Worm (Caenorhabditis elegans) whole organism, young adult: ENCODE measurements around the gene fbxc-54.

ENCODE experiments used
- B0019.2 ChIP-seq: fragments of 200-800 bp; sonication (Bioruptor generic); conservative IDR thresholded peaks from 2 replicates; pipeline ENCODE4 v1.3.6; 2022; ENCODE audit warnings: missing genetic modification reagents, missing genetic modification characterization, missing compliant biosample characterization
- C06A6.2 ChIP-seq: fragments of 200-800 bp; sonication (Bioruptor generic); conservative IDR thresholded peaks from 2 replicates; pipeline ENCODE4 v1.3.6; 2022; ENCODE audit warnings: missing genetic modification characterization, missing compliant biosample characterization
- F52B5.7 ChIP-seq: sonication (generic microtip); optimal IDR thresholded peaks from 2 replicates; lab custom pipeline; 2016; ENCODE audit warnings: mild to moderate bottlenecking, missing genetic modification characterization, missing compliant biosample characterization
- T26A5.8 ChIP-seq: sonication (generic microtip); optimal IDR thresholded peaks from 2 replicates; lab custom pipeline; 2016; ENCODE audit warnings: missing genetic modification characterization, missing compliant biosample characterization
- Y53F4B.3 ChIP-seq: fragments of 200-800 bp; sonication (Bioruptor generic); IDR thresholded peaks from 2 replicates; pipeline ENCODE4 v1.3.6; 2022; ENCODE audit warnings: missing genetic modification reagents, missing genetic modification characterization, missing compliant biosample characterization
- ama-1 ChIP-seq, 3 experiments: fragments of 150-350 bp in 1 of 3; sonication (generic microtip) in 2 of 3; optimal IDR thresholded peaks; 2 replicates each; lab custom pipeline; 2014 to 2018; ENCODE audit warnings: missing biosample characterization in 2 of 3, missing genetic modification characterization in 2 of 3, missing genetic modification reagents in 2 of 3
- aptf-2 ChIP-seq: fragments of 200-800 bp; sonication (Bioruptor generic); conservative IDR thresholded peaks from 2 replicates; pipeline ENCODE4 v1.3.6; 2022; ENCODE audit warnings: missing genetic modification reagents, missing genetic modification characterization, missing compliant biosample characterization
- ceh-100 ChIP-seq: fragments of 200-800 bp; sonication (Bioruptor generic); IDR thresholded peaks from 2 replicates; pipeline ENCODE4 v1.3.6; 2022; ENCODE audit warnings: missing genetic modification reagents, missing genetic modification characterization, missing compliant biosample characterization
- ceh-91 ChIP-seq: fragments of 200-800 bp; sonication (Bioruptor generic); IDR thresholded peaks from 2 replicates; pipeline ENCODE4 v1.3.6; 2022; ENCODE audit warnings: missing genetic modification reagents, missing genetic modification characterization, missing compliant biosample characterization
- him-1 ChIP-seq: sonication (generic microtip); optimal IDR thresholded peaks from 2 replicates; lab custom pipeline; 2016; ENCODE audit warnings: missing genotype, missing genetic modification reagents, missing genetic modification characterization, missing compliant biosample characterization
- unc-130 ChIP-seq: sonication (generic microtip); optimal IDR thresholded peaks from 2 replicates; lab custom pipeline; 2016; ENCODE audit warnings: missing genetic modification reagents, missing genetic modification characterization, missing compliant biosample characterization
- unc-62 ChIP-seq: fragments of 150-350 bp; optimal IDR thresholded peaks from 2 replicates; lab custom pipeline; 2014; ENCODE audit warnings: missing biosample characterization, missing genetic modification reagents, missing genetic modification characterization
- ztf-18 ChIP-seq: sonication (generic microtip); optimal IDR thresholded peaks from 2 replicates; lab custom pipeline; 2016; ENCODE audit warnings: missing genotype, mild to moderate bottlenecking, missing genetic modification characterization, missing compliant biosample characterization
- ztf-28 ChIP-seq: fragments of 200-800 bp; sonication (Bioruptor generic); IDR thresholded peaks from 2 replicates; pipeline ENCODE4 v1.3.6; 2022; ENCODE audit warnings: missing genetic modification reagents, missing genetic modification characterization, missing compliant biosample characterization

ce11 chrII:65484-65883 lies 34.0 kb downstream of the fbxc-54 start:
- TF ChIP-seq Y53F4B.3 (GFP tag; lab: Robert Waterston, UW) (no peak), him-1 (tag; lab: Kevin White, UChicago) (no peak), ama-1 (optimal IDR thresholded peaks at IDR 0.05; lab: Kevin White, UChicago) (no peak), ama-1 (GFP tag; optimal IDR thresholded peaks at IDR 0.05; lab: Kevin White, UChicago) (no peak), ztf-18 (tag; lab: Kevin White, UChicago) (no peak), F52B5.7 (no peak), aptf-2 (GFP tag; lab: Robert Waterston, UW) (no peak), T26A5.8 (no peak), unc-62 (GFP tag; lab: Kevin White, UChicago) (no peak), unc-130 (GFP tag; lab: Kevin White, UChicago) (no peak), ztf-28 (GFP tag; lab: Robert Waterston, UW) (no peak), C06A6.2 (GFP tag; lab: Robert Waterston, UW) (no peak), ceh-91 (GFP tag; lab: Robert Waterston, UW) (no peak), ceh-100 (GFP tag; lab: Robert Waterston, UW) (no peak), B0019.2 (GFP tag; lab: Robert Waterston, UW) (no peak)
